Fruit fly (Drosophila melanogaster): ENCODE results near the gene promL.
A peak's percentile ranks its signal among the peaks of the same experiment; 100 is the strongest.

The promL gene

DNA sequence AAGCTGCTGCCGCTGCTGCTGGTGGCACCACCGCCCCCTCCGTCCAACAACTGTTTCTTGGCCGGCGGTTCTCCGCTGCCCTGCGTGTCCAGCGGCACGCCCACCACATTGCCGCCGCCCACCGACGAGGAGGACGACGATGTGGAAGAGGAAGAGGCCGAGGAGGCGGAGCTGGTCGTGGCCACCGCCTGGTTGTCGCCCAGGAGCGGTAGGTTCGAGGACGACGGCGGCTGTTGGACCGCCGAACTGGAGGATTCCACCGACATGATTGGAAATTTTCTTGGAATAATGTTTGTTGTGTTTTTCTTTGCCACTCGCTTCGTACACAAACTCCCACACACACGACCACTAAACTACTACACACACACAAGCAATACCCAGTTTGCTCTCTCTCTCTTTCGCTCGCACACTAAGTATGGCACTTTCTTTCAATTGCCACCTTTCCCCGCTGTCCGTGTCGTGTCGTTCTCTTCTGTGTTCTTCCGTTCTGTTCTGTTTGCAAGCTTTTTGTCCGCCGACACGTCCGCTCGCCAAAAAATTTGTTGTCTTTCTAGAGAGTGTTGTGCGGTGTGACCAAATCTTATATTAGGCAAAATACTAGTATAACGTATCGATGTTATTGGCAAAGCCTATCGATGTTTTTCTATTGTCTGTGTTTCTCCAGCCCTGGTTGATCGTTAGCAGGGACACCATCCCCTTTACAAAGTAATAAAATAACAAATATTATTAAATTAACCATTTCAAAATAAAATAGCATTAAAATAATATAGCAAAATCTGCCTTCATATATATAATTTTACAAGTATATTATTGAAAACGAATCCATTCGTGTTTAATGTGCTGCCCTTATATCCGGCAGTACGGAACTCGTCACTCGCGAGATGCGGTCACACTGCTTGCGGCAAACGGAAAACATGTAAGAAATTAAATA lies 57.0 kb downstream of the promL start, which contains the start of the genes CG32486 and PAN3 (continued):
- TF ChIP-seq esg (GFP tag; conservative IDR thresholded peaks at IDR 0.05) (no peak), CG4854 (GFP tag; optimal IDR thresholded peaks at IDR 0.05) (no peak)

DNA sequence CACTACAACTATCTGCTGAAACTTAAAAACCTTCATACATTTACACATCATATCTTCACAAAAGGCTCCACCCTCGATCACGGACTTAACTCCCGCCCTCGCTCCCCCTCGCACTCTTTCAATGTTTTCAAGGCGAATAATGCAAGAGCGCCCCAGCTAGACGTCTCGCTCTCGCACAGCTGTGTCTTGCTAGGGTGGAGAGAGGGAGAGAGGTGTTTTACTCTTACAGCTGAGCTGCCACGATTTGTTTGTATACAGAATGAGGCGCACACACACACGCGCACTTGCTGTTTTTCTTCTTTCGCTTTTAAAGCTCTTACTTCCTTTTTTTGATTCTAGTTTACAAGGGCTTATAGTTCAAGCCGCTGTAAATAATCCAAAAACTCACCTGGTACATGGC lies 57.8 kb downstream of the promL start:
- peak; percentile 88 for TF ChIP-seq pros (GFP tag; optimal IDR thresholded peaks at IDR 0.05)
- peak; percentile 49 for TF ChIP-seq cg (GFP tag; optimal IDR thresholded peaks at IDR 0.05)
- no peak for TF ChIP-seq CG13424 (tag; optimal IDR thresholded peaks at IDR 0.05)
- peak; percentile 35 for TF ChIP-seq Med (GFP tag)
- TF ChIP-seq CG34422 (GFP tag; IDR thresholded peaks at IDR 0.05): peak; percentile 50; the same call in 1 of the 3 replicates
- TF ChIP-seq ewg (GFP tag; optimal IDR thresholded peaks at IDR 0.05): peak; percentile 57
- peak; percentile 95; the same call in 3 of the 4 replicates for TF ChIP-seq chinmo (GFP tag; IDR thresholded peaks at IDR 0.05; ENCODE audit: partially characterized antibody)
- no peak for TF ChIP-seq B-H2 (GFP tag; optimal IDR thresholded peaks at IDR 0.05)
- no peak for TF ChIP-seq CG8290 (GFP tag; optimal IDR thresholded peaks at IDR 0.05)
- TF ChIP-seq CG8290 (tag; optimal IDR thresholded peaks at IDR 0.05): peak in 1 of 2 experiments; percentile 17
- TF ChIP-seq chn (GFP tag; optimal IDR thresholded peaks at IDR 0.05): peak; percentile 30
- peak; percentile 54 for TF ChIP-seq Nf-YC (tag; optimal IDR thresholded peaks at IDR 0.05)
- TF ChIP-seq scrt (GFP tag; optimal IDR thresholded peaks at IDR 0.05): no peak
- TF ChIP-seq CG32767 (GFP tag; IDR thresholded peaks at IDR 0.05): peak; percentile 27; the same call in 1 of the 2 replicates
- no peak for TF ChIP-seq Bteb2 (GFP tag; optimal IDR thresholded peaks at IDR 0.05)
- TF ChIP-seq ftz-f1 (GFP tag; optimal IDR thresholded peaks at IDR 0.05): peak; percentile 83
- TF ChIP-seq Xbp1 (GFP tag; optimal IDR thresholded peaks at IDR 0.05): no peak
- peak; percentile 95 for TF ChIP-seq CG10321 (GFP tag; IDR thresholded peaks at IDR 0.05)
- peak in 1 of 2 experiments; percentile 76 for TF ChIP-seq crp (GFP tag; optimal IDR thresholded peaks at IDR 0.05)
- TF ChIP-seq pan (optimal IDR thresholded peaks at IDR 0.05): no peak
- TF ChIP-seq pan (GFP tag; optimal IDR thresholded peaks at IDR 0.05 in 1 of 2, IDR thresholded peaks at IDR 0.05 in 1 of 2): peak in 1 of 2 experiments; percentile 9
- TF ChIP-seq hbn (GFP tag; IDR thresholded peaks at IDR 0.05; ENCODE audit: partially characterized antibody): 0 out of 2 replicates have a peak, but pooled peaks have one; percentile 12
- TF ChIP-seq Nf-YB (GFP tag; optimal IDR thresholded peaks at IDR 0.05): peak; percentile 21
- peak; percentile 92 for TF ChIP-seq crol (GFP tag; IDR thresholded peaks at IDR 0.05)
- peak; percentile 89 for TF ChIP-seq CG1832 (GFP tag; optimal IDR thresholded peaks at IDR 0.05)
- peak; percentile 54 to 61 for TF ChIP-seq Trl (optimal IDR thresholded peaks at IDR 0.05)
- no peak for TF ChIP-seq Trl (GFP tag; optimal IDR thresholded peaks at IDR 0.05)
